Worm (Caenorhabditis elegans) whole organism, L2 larva: ENCODE data around the gene gbas-1.

Source experiments
- blmp-1 ChIP-seq: sonication (generic microtip); optimal IDR thresholded peaks from 2 replicates; lab custom pipeline; 2017; ENCODE audit warnings: missing genetic modification characterization, mild to moderate bottlenecking, missing compliant biosample characterization, antibody characterized with exemption, moderate library complexity; ENCODE audit not compliant: insufficient read depth
- elt-1 ChIP-seq: fragments of 150-350 bp; optimal IDR thresholded peaks from 2 replicates; lab custom pipeline; 2014; ENCODE audit warnings: missing biosample characterization, missing genetic modification characterization
- mdl-1 ChIP-seq, 2 experiments: fragments of 150-350 bp in 1 of 2; sonication (generic microtip) in 1 of 2; optimal IDR thresholded peaks; 2 replicates each; lab custom pipeline; 2017; ENCODE audit warnings: missing biosample characterization in 2 of 2, missing genetic modification characterization in 2 of 2
- nhr-11 ChIP-seq: fragments of 150-350 bp; optimal IDR thresholded peaks from 2 replicates; lab custom pipeline; 2014; ENCODE audit warnings: missing biosample characterization, missing genetic modification characterization
- ztf-4 ChIP-seq: fragments of 150-350 bp; optimal IDR thresholded peaks from 2 replicates; lab custom pipeline; 2014; ENCODE audit warnings: missing biosample characterization, missing genetic modification characterization

DNA sequence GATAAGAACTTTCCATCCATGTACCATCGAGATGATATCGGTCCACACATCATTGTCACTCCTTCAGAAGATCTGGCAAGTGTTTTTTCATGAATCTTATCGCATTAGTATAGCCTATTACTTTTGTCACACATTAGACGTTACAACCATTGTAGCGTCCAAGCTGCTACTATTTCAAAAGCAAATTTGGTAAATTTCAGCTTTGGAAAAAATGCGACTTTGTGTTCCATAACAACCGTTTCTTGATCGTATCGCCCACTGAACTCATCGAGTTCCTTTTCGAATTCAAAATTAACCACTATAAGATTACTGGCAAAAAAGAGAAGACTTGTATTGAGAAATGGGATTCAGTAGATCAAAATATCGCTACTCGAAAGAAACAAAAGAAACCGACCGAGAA, 48.4 kb downstream of the gbas-1 start:
- no peak for TF ChIP-seq ztf-4 (tag; lab: Kevin White, UChicago)
- no peak for TF ChIP-seq elt-1
- TF ChIP-seq mdl-1 (tag; optimal IDR thresholded peaks at IDR 0.05; lab: Kevin White, UChicago): no peak
- TF ChIP-seq nhr-11 (tag; lab: Kevin White, UChicago): no peak
- no peak for TF ChIP-seq blmp-1 (tag; lab: Kevin White, UChicago)
